Worm (Caenorhabditis elegans): Measurements from ENCODE around the gene W07B8.4.

W07B8.4 gene

DNA sequence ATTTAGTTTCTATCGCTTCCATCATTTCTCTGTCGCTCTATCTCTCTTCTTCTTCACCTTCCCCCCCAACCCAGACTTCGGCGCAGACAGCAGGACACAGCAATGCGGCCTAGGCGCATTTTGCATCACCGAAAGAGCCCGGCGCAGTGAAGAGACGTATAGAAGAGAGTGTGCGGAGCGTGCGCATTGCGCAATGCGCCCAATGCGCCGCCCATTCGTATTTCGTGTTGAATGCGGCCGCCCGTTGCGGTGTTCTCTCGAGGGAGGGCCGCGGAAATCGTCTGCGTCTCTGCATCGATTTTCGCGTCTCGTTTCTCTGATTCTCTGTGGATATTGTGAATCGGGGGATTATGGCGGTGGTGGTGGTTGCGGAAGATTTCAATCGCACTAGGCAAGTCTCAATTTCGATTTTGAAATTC is 19.6 kb upstream of the W07B8.4 start (continued):
- TF ChIP-seq lir-3 (tag; optimal IDR thresholded peaks at IDR 0.05; ENCODE audit: poor library complexity) (peak; percentile 88), zag-1 (tag; optimal IDR thresholded peaks at IDR 0.05) (peak; percentile 93), aly-2 (tag; optimal IDR thresholded peaks at IDR 0.05) (peak; percentile 80), lin-13 (GFP tag; optimal IDR thresholded peaks at IDR 0.05) (peak; percentile 98), ztf-11 (tag; optimal IDR thresholded peaks at IDR 0.05) (peak in 1 of 2 experiments; percentile 99), fkh-4 (tag; optimal IDR thresholded peaks at IDR 0.05; ENCODE audit: borderline replicate concordance) (peak; percentile 84), vab-15 (tag; optimal IDR thresholded peaks at IDR 0.05) (no peak), nhr-237 (tag; optimal IDR thresholded peaks at IDR 0.05) (peak; percentile 95), skn-1 (tag; optimal IDR thresholded peaks at IDR 0.05) (peak; percentile 88), nhr-85 (tag) (peak; percentile 97), elt-2 (tag; optimal IDR thresholded peaks at IDR 0.05) (peak; percentile 98), unc-98 (GFP tag; IDR thresholded peaks at IDR 0.05) (peak; percentile 93), nhr-76 (tag; optimal IDR thresholded peaks at IDR 0.05) (peak; percentile 59), unc-30 (tag; optimal IDR thresholded peaks at IDR 0.05) (peak; percentile 77), xbp-1 (tag; optimal IDR thresholded peaks at IDR 0.05) (peak; percentile 98), hlh-4 (tag; optimal IDR thresholded peaks at IDR 0.05) (peak; percentile 86), swsn-7 (tag; optimal IDR thresholded peaks at IDR 0.05) (peak; percentile 100), mep-1 (tag; optimal IDR thresholded peaks at IDR 0.05) (peak; percentile 97), nhr-84 (tag; optimal IDR thresholded peaks at IDR 0.05) (no peak), fkh-8 (tag; optimal IDR thresholded peaks at IDR 0.05) (peak; percentile 100), irx-1 (tag; optimal IDR thresholded peaks at IDR 0.05) (peak; percentile 97), efl-1 (optimal IDR thresholded peaks at IDR 0.05) (peak; percentile 89 to 94), efl-1 (GFP tag; optimal IDR thresholded peaks at IDR 0.05 in 1 of 2) (peak; percentile 61 to 97), pag-3 (tag; optimal IDR thresholded peaks at IDR 0.05; ENCODE audit: borderline replicate concordance, insufficient read depth) (peak; percentile 11), blmp-1 (tag; optimal IDR thresholded peaks at IDR 0.05) (peak; percentile 82), egl-27 (tag; optimal IDR thresholded peaks at IDR 0.05) (peak; percentile 69 to 91), C16A3.4 (tag; optimal IDR thresholded peaks at IDR 0.05) (peak; percentile 90), nhr-28 (tag; optimal IDR thresholded peaks at IDR 0.05) (no peak), alr-1 (tag; optimal IDR thresholded peaks at IDR 0.05; ENCODE audit: borderline replicate concordance) (no peak), lin-35 (GFP tag; optimal IDR thresholded peaks at IDR 0.05) (peak; percentile 80 to 84), ces-1 (GFP tag; optimal IDR thresholded peaks at IDR 0.05) (peak; percentile 91), hpl-2 (GFP tag; optimal IDR thresholded peaks at IDR 0.05) (peak; percentile 79), F16B12.6 (tag; optimal IDR thresholded peaks at IDR 0.05) (peak; percentile 56), isw-1 (GFP tag; IDR thresholded peaks at IDR 0.05) (peak; percentile 97), hlh-17 (GFP tag; optimal IDR thresholded peaks at IDR 0.05; ENCODE audit: borderline replicate concordance) (peak; percentile 77), pqm-1 (tag; optimal IDR thresholded peaks at IDR 0.05) (peak; percentile 53), aha-1 (tag; optimal IDR thresholded peaks at IDR 0.05) (peak; percentile 88), sox-4 (tag; optimal IDR thresholded peaks at IDR 0.05) (peak; percentile 100), nhr-12 (tag; optimal IDR thresholded peaks at IDR 0.05) (peak; percentile 55), C04F5.9 (tag; optimal IDR thresholded peaks at IDR 0.05) (peak; percentile 77), sptf-1 (tag; optimal IDR thresholded peaks at IDR 0.05) (no peak), snpc-4 (tag; optimal IDR thresholded peaks at IDR 0.05) (peak; percentile 88), zip-4 (GFP tag; optimal IDR thresholded peaks at IDR 0.05) (peak; percentile 96), lin-15B (tag; optimal IDR thresholded peaks at IDR 0.05) (peak; percentile 87), efl-3 (GFP tag; optimal IDR thresholded peaks at IDR 0.05) (peak; percentile 82), unc-86 (tag; optimal IDR thresholded peaks at IDR 0.05) (peak; percentile 100), ztf-4 (tag; optimal IDR thresholded peaks at IDR 0.05) (peak; percentile 97), mef-2 (tag; optimal IDR thresholded peaks at IDR 0.05) (peak; percentile 90), nhr-11 (tag; optimal IDR thresholded peaks at IDR 0.05) (peak; percentile 97), egl-13 (tag; optimal IDR thresholded peaks at IDR 0.05) (peak; percentile 100), mdl-1 (tag; optimal IDR thresholded peaks at IDR 0.05) (peak; percentile 10 to 94), dsc-1 (tag; optimal IDR thresholded peaks at IDR 0.05) (peak; percentile 100), fkh-10 (GFP tag; optimal IDR thresholded peaks at IDR 0.05) (peak; percentile 99), ceh-63 (GFP tag; optimal IDR thresholded peaks at IDR 0.05) (no peak)
